Worm (Caenorhabditis elegans): ENCODE measurements around the gene npax-3.

- TF ChIP-seq him-1 (tag; optimal IDR thresholded peaks at IDR 0.05) (no peak), W03F9.2 (tag; optimal IDR thresholded peaks at IDR 0.05) (no peak), dao-5 (tag; optimal IDR thresholded peaks at IDR 0.05) (no peak)
Measured at ce11 chrIV:10852403-10852802, 24.5 kb upstream of the npax-3 start.

Measured in whole organism, L4/young adult.